Worm (Caenorhabditis elegans) whole organism, L1 larva: ENCODE data around the gene eng-1.

Experiments used
- C16A3.4 ChIP-seq: fragments of 150-350 bp; optimal IDR thresholded peaks from 2 replicates; lab custom pipeline; 2014; ENCODE audit warnings: missing biosample characterization, missing genetic modification characterization
- Y116A8C.19 ChIP-seq: sonication (generic microtip); optimal IDR thresholded peaks from 2 replicates; lab custom pipeline; 2016; ENCODE audit warnings: missing compliant biosample characterization, missing genetic modification characterization, borderline replicate concordance
- ama-1 ChIP-seq: fragments of 150-350 bp; optimal IDR thresholded peaks from 2 replicates; lab custom pipeline; 2014
- efl-1 ChIP-seq, 4 experiments: fragments of 150-350 bp; optimal IDR thresholded peaks in 3 of 4; peaks in 1 of 4; 1 replicate in 1 of 4; 2 replicates in 3 of 4; lab custom pipeline; 2014; ENCODE audit warnings: missing biosample characterization in 2 of 4, missing genetic modification characterization in 2 of 4, missing genetic modification reagents in 2 of 4
- egl-13 ChIP-seq: sonication (generic microtip); optimal IDR thresholded peaks from 2 replicates; lab custom pipeline; 2016; ENCODE audit warnings: missing genotype, missing genetic modification reagents, missing genetic modification characterization, missing compliant biosample characterization
- elt-2 ChIP-seq: sonication (generic microtip); optimal IDR thresholded peaks from 2 replicates; lab custom pipeline; 2016; ENCODE audit warnings: missing genetic modification characterization, mild to moderate bottlenecking, inconsistent platforms, missing compliant biosample characterization, missing genetic modification reagents
- elt-3 ChIP-seq, 6 experiments: fragments of 150-350 bp in 1 of 6; sonication (generic microtip); optimal IDR thresholded peaks; 2 replicates each; lab custom pipeline; 2017 to 2018; ENCODE audit warnings: missing biosample characterization in 6 of 6, missing genetic modification characterization in 6 of 6, inconsistent platforms in 1 of 6
- ets-5 ChIP-seq: fragments of 200-800 bp; sonication (Bioruptor generic); IDR thresholded peaks from 2 replicates; pipeline ENCODE4 v1.3.6; 2022; ENCODE audit warnings: missing genetic modification characterization, missing compliant biosample characterization
- fkh-10 ChIP-seq: sonication (generic microtip); optimal IDR thresholded peaks from 2 replicates; lab custom pipeline; 2017; ENCODE audit warnings: missing biosample characterization, missing genetic modification reagents, missing genetic modification characterization
- fos-1 ChIP-seq: fragments of 150-350 bp; optimal IDR thresholded peaks from 2 replicates; lab custom pipeline; 2014; ENCODE audit warnings: missing biosample characterization, missing genetic modification characterization
- hlh-17 ChIP-seq: fragments of 200-800 bp; sonication (Bioruptor generic); optimal IDR thresholded peaks from 2 replicates; lab custom pipeline; 2018; ENCODE audit warnings: missing genetic modification characterization, mild to moderate bottlenecking, missing compliant biosample characterization, moderate library complexity, borderline replicate concordance
- hpl-2 ChIP-seq: fragments of 150-350 bp; optimal IDR thresholded peaks from 2 replicates; lab custom pipeline; 2014; ENCODE audit warnings: missing biosample characterization, missing genetic modification reagents, missing genetic modification characterization
- irx-1 ChIP-seq: sonication (generic microtip); optimal IDR thresholded peaks from 2 replicates; lab custom pipeline; 2016; ENCODE audit warnings: missing genetic modification characterization, missing compliant biosample characterization
- isw-1 ChIP-seq: fragments of 200-800 bp; sonication (Bioruptor generic); IDR thresholded peaks from 2 replicates; pipeline ENCODE4 v1.3.6; 2022; ENCODE audit warnings: missing genetic modification characterization, missing compliant biosample characterization
- jun-1 ChIP-seq: fragments of 150-350 bp; optimal IDR thresholded peaks from 2 replicates; lab custom pipeline; 2014; ENCODE audit warnings: missing biosample characterization, missing genetic modification reagents, missing genetic modification characterization
- lin-14 ChIP-seq: fragments of 200-800 bp; sonication (Bioruptor generic); optimal IDR thresholded peaks from 2 replicates; lab custom pipeline; 2018; ENCODE audit warnings: mild to moderate bottlenecking, missing genetic modification characterization, moderate library complexity, missing compliant biosample characterization
- lin-35 ChIP-seq, 2 experiments: fragments of 150-350 bp; optimal IDR thresholded peaks; 2 replicates each; lab custom pipeline; 2014; ENCODE audit warnings: missing biosample characterization in 2 of 2, missing genetic modification characterization in 2 of 2, missing genetic modification reagents in 2 of 2
- lin-39 ChIP-seq: fragments of 150-350 bp; optimal IDR thresholded peaks from 2 replicates; lab custom pipeline; 2014; ENCODE audit warnings: missing biosample characterization, missing genetic modification reagents, missing genetic modification characterization
- lir-3 ChIP-seq: sonication (generic microtip); optimal IDR thresholded peaks from 2 replicates; lab custom pipeline; 2016; ENCODE audit warnings: mild to moderate bottlenecking, missing genetic modification characterization, moderate library complexity, missing compliant biosample characterization; ENCODE audit not compliant: poor library complexity
- mab-9 ChIP-seq: fragments of 200-800 bp; sonication (Bioruptor generic); IDR thresholded peaks from 2 replicates; pipeline ENCODE4 v1.3.6; 2022; ENCODE audit warnings: missing genetic modification reagents, missing genetic modification characterization, missing compliant biosample characterization
- mdl-1 ChIP-seq, 2 experiments: fragments of 150-350 bp; optimal IDR thresholded peaks; 2 replicates each; lab custom pipeline; 2014 to 2017; ENCODE audit warnings: missing biosample characterization in 2 of 2, missing genetic modification characterization in 2 of 2, inconsistent platforms in 1 of 2
- nhr-71 ChIP-seq: sonication (generic microtip); optimal IDR thresholded peaks from 2 replicates; lab custom pipeline; 2016; ENCODE audit warnings: mild to moderate bottlenecking, missing genetic modification characterization, moderate library complexity, missing compliant biosample characterization
- nhr-77 ChIP-seq: fragments of 150-350 bp; optimal IDR thresholded peaks from 2 replicates; lab custom pipeline; 2014; ENCODE audit warnings: missing biosample characterization, missing genetic modification characterization
- nhr-85 ChIP-seq: sonication (generic microtip); peaks from one replicate; lab custom pipeline; 2016; ENCODE audit warnings: missing genetic modification characterization, inconsistent platforms, missing compliant biosample characterization
- nhr-90 ChIP-seq: sonication (generic microtip); optimal IDR thresholded peaks from 2 replicates; lab custom pipeline; 2016; ENCODE audit warnings: mild to moderate bottlenecking, missing genetic modification characterization, missing compliant biosample characterization; ENCODE audit not compliant: poor library complexity
- pax-3 ChIP-seq: fragments of 200-800 bp; sonication (Bioruptor generic); optimal IDR thresholded peaks from 2 replicates; lab custom pipeline; 2018; ENCODE audit warnings: mild to moderate bottlenecking, missing genetic modification characterization, moderate library complexity, missing compliant biosample characterization
- pqm-1 ChIP-seq: sonication (generic microtip); optimal IDR thresholded peaks from 3 replicates; lab custom pipeline; 2017; ENCODE audit warnings: missing biosample characterization, missing genetic modification characterization
- snpc-4 ChIP-seq: fragments of 150-350 bp; optimal IDR thresholded peaks from 2 replicates; lab custom pipeline; 2014; ENCODE audit warnings: missing biosample characterization, missing genetic modification characterization
- snu-23 ChIP-seq: sonication (generic microtip); optimal IDR thresholded peaks from 2 replicates; lab custom pipeline; 2016; ENCODE audit warnings: missing genetic modification characterization, missing compliant biosample characterization
- sox-4 ChIP-seq: sonication (generic microtip); optimal IDR thresholded peaks from 2 replicates; lab custom pipeline; 2016; ENCODE audit warnings: missing genetic modification characterization, missing compliant biosample characterization
- sup-37 ChIP-seq: fragments of 200-800 bp; sonication (Bioruptor generic); optimal IDR thresholded peaks from 2 replicates; lab custom pipeline; 2018; ENCODE audit warnings: mild to moderate bottlenecking, missing genetic modification characterization, missing compliant biosample characterization
- tbx-2 ChIP-seq: sonication (generic microtip); optimal IDR thresholded peaks from 2 replicates; lab custom pipeline; 2016; ENCODE audit warnings: missing genetic modification characterization, missing compliant biosample characterization
- tlp-1 ChIP-seq: fragments of 150-350 bp; optimal IDR thresholded peaks from 2 replicates; lab custom pipeline; 2014; ENCODE audit warnings: missing biosample characterization, missing genetic modification characterization
- unc-130 ChIP-seq: fragments of 150-350 bp; optimal IDR thresholded peaks from 2 replicates; lab custom pipeline; 2017; ENCODE audit warnings: missing biosample characterization, missing genetic modification characterization, inconsistent platforms
- unc-30 ChIP-seq: sonication (generic microtip); optimal IDR thresholded peaks from 2 replicates; lab custom pipeline; 2017; ENCODE audit warnings: missing biosample characterization, missing genetic modification characterization
- unc-62 ChIP-seq: fragments of 150-350 bp; optimal IDR thresholded peaks from 2 replicates; lab custom pipeline; 2014; ENCODE audit warnings: missing biosample characterization, missing genetic modification reagents, missing genetic modification characterization
- unc-98 ChIP-seq: fragments of 200-800 bp; sonication (Bioruptor generic); IDR thresholded peaks from 2 replicates; pipeline ENCODE4 v1.3.6; 2022; ENCODE audit warnings: missing genetic modification characterization, missing compliant biosample characterization
- vab-15 ChIP-seq: sonication (generic microtip); optimal IDR thresholded peaks from 2 replicates; lab custom pipeline; 2017; ENCODE audit warnings: missing genotype, mild to moderate bottlenecking, missing genetic modification characterization, missing compliant biosample characterization
- xbp-1 ChIP-seq: sonication (generic microtip); optimal IDR thresholded peaks from 2 replicates; lab custom pipeline; 2016; ENCODE audit warnings: missing genetic modification characterization, missing compliant biosample characterization
- zip-4 ChIP-seq: fragments of 200-800 bp; sonication (Bioruptor generic); optimal IDR thresholded peaks from 2 replicates; lab custom pipeline; 2018; ENCODE audit warnings: mild to moderate bottlenecking, missing genetic modification characterization, moderate library complexity, missing compliant biosample characterization

The eng-1 gene

ce11 chrIII:5895913-5896312, 27.6 kb upstream of the eng-1 start, which contains the start of gene pxl-1:
TSS of gene pxl-1 (minus strand) at chrIII:5896013.
- no peak for TF ChIP-seq vab-15 (tag; lab: Kevin White, UChicago)
- TF ChIP-seq mab-9 (GFP tag; lab: Robert Waterston, UW): no peak
- TF ChIP-seq elt-2 (tag; lab: Kevin White, UChicago): no peak
- no peak for TF ChIP-seq hlh-17 (GFP tag; lab: Kevin White, UChicago)
- TF ChIP-seq nhr-85 (tag; lab: Kevin White, UChicago): no peak
- no peak for TF ChIP-seq tbx-2

ce11 chrIII:5892909-5893308, 24.6 kb upstream of the eng-1 start:
- TF ChIP-seq ama-1: no peak
- peak; percentile 32 for TF ChIP-seq lin-14
- no peak for TF ChIP-seq efl-1 (optimal IDR thresholded peaks at IDR 0.05; lab: Kevin White, UChicago)
- peak in 1 of 2 experiments; percentile 39 for TF ChIP-seq efl-1 (GFP tag; optimal IDR thresholded peaks at IDR 0.05 in 1 of 2; lab: Kevin White, UChicago)
- peak; percentile 41 for TF ChIP-seq nhr-77
- TF ChIP-seq mdl-1 (tag; optimal IDR thresholded peaks at IDR 0.05; lab: Kevin White, UChicago): peak in 1 of 2 experiments; percentile 21

- TF ChIP-seq nhr-90 (tag; lab: Kevin White, UChicago) (no peak), sup-37 (no peak), ets-5 (GFP tag; lab: Robert Waterston, UW) (no peak), jun-1 (tag; lab: Kevin White, UChicago) (no peak), hpl-2 (no peak), Y116A8C.19 (no peak), xbp-1 (tag; lab: Kevin White, UChicago) (no peak), fos-1 (tag; lab: Kevin White, UChicago) (no peak), snu-23 (GFP tag; lab: Kevin White, UChicago) (no peak), zip-4 (GFP tag; lab: Kevin White, UChicago) (no peak), lin-35 (GFP tag; optimal IDR thresholded peaks at IDR 0.05; lab: Kevin White, UChicago) (no peak)
- TF ChIP-seq, all 84 proteins: peak for 0
Measured at ce11 chrIII:5888675-5889074, 20.4 kb upstream of the eng-1 start, which contains the start of gene C28H8.8. TSS of gene C28H8.8 (minus strand) at chrIII:5888775.

ce11 chrIII:5886893-5887292, 18.6 kb upstream of the eng-1 start, which contains the start of gene C28H8.7:
TSS of gene C28H8.7 (minus strand) at chrIII:5886993.
- TF ChIP-seq pax-3: no peak
- TF ChIP-seq lin-14: no peak
- TF ChIP-seq tlp-1 (tag; lab: Kevin White, UChicago): no peak
- no peak for TF ChIP-seq isw-1 (GFP tag; lab: Robert Waterston, UW)
- no peak for TF ChIP-seq C16A3.4 (tag; lab: Kevin White, UChicago)
- TF ChIP-seq nhr-71 (tag; lab: Kevin White, UChicago): no peak
- TF ChIP-seq tbx-2: no peak
- TF ChIP-seq egl-13 (tag; lab: Kevin White, UChicago): no peak
- TF ChIP-seq lir-3 (tag; lab: Kevin White, UChicago): no peak
- no peak for TF ChIP-seq nhr-85 (tag; lab: Kevin White, UChicago)
- TF ChIP-seq Y116A8C.19: no peak
- TF ChIP-seq unc-130 (tag; lab: Kevin White, UChicago): no peak
- TF ChIP-seq zip-4 (GFP tag; lab: Kevin White, UChicago): no peak

ce11 chrIII:5884459-5884858, 16.2 kb upstream of the eng-1 start:
- TF ChIP-seq efl-1 (optimal IDR thresholded peaks at IDR 0.05; lab: Kevin White, UChicago) (no peak), efl-1 (GFP tag; optimal IDR thresholded peaks at IDR 0.05 in 1 of 2; lab: Kevin White, UChicago) (peak in 1 of 2 experiments; percentile 38), unc-98 (no peak)
- TF ChIP-seq, all 84 proteins: peak for 1

ce11 chrIII:5884007-5884406, 15.7 kb upstream of the eng-1 start, which contains the start of gene C28H8.5:
TSS of gene C28H8.5 (plus strand) at chrIII:5884307.
- no peak for TF ChIP-seq irx-1
- TF ChIP-seq pqm-1: no peak
- no peak for TF ChIP-seq xbp-1 (tag; lab: Kevin White, UChicago)
- TF ChIP-seq unc-30 (tag; lab: Kevin White, UChicago): no peak
- TF ChIP-seq snpc-4 (tag; lab: Kevin White, UChicago): no peak
- TF ChIP-seq elt-3 (tag; optimal IDR thresholded peaks at IDR 0.05; lab: Kevin White, UChicago): no peak
- TF ChIP-seq elt-2 (tag; lab: Kevin White, UChicago): no peak
- no peak for TF ChIP-seq lin-35 (GFP tag; optimal IDR thresholded peaks at IDR 0.05; lab: Kevin White, UChicago)
- no peak for TF ChIP-seq unc-62 (GFP tag; lab: Kevin White, UChicago)
- TF ChIP-seq sox-4 (tag; lab: Kevin White, UChicago): no peak
- no peak for TF ChIP-seq C16A3.4 (tag; lab: Kevin White, UChicago)
- no peak for TF ChIP-seq fkh-10 (GFP tag; lab: Kevin White, UChicago)
- TF ChIP-seq lin-39 (tag; lab: Kevin White, UChicago): no peak
